Fruit fly (Drosophila melanogaster) whole organism, embryonic: ENCODE measurements around the gene CG1416.
A peak's percentile ranks its signal among the peaks of the same experiment; 100 is the strongest.

ENCODE experiments used
- Asciz ChIP-seq: fragments of 200-800 bp; sonication (Bioruptor generic); optimal IDR thresholded peaks from 2 replicates; lab custom pipeline; 2017; ENCODE audit warnings: missing biosample characterization, mild to moderate bottlenecking, missing genetic modification characterization, missing genetic modification reagents
- CG11247 ChIP-seq: fragments of 200-800 bp; sonication (Bioruptor generic); IDR thresholded peaks from 2 replicates; pipeline ENCODE4 v1.3.6; 2022; ENCODE audit warnings: missing biosample characterization, missing genetic modification characterization
- CG11504 ChIP-seq: fragments of 200-800 bp; sonication (Bioruptor generic); optimal IDR thresholded peaks from 3 replicates; lab custom pipeline; 2019; ENCODE audit warnings: missing biosample characterization, mild to moderate bottlenecking, missing genetic modification characterization, moderate library complexity
- CG12659 ChIP-seq: fragments of 200-800 bp; sonication (Bioruptor generic); optimal IDR thresholded peaks from 3 replicates; lab custom pipeline; 2017; ENCODE audit warnings: mild to moderate bottlenecking, missing biosample characterization, missing genetic modification reagents, missing genetic modification characterization
- CG13775 ChIP-seq: fragments of 200-800 bp; sonication (Bioruptor generic); optimal IDR thresholded peaks from 3 replicates; lab custom pipeline; 2017; ENCODE audit warnings: missing biosample characterization, mild to moderate bottlenecking, missing genetic modification characterization
- CG1603 ChIP-seq: fragments of 200-800 bp; sonication (Bioruptor generic); optimal IDR thresholded peaks from 2 replicates; lab custom pipeline; 2019; ENCODE audit warnings: missing biosample characterization, mild to moderate bottlenecking, missing genetic modification characterization, moderate library complexity
- CG17359 ChIP-seq: fragments of 200-800 bp; sonication (Bioruptor generic); optimal IDR thresholded peaks from 3 replicates; lab custom pipeline; 2018; ENCODE audit warnings: missing biosample characterization, mild to moderate bottlenecking, missing genetic modification characterization, moderate library complexity
- CG17385 ChIP-seq: fragments of 200-800 bp; sonication (Bioruptor generic); optimal IDR thresholded peaks from 3 replicates; lab custom pipeline; 2018; ENCODE audit warnings: missing biosample characterization, mild to moderate bottlenecking, missing genetic modification characterization
- CG1792 ChIP-seq: fragments of 200-800 bp; sonication (Bioruptor generic); optimal IDR thresholded peaks from 2 replicates; lab custom pipeline; 2016; ENCODE audit warnings: missing biosample characterization, missing genetic modification characterization
- CG18764 ChIP-seq: fragments of 200-800 bp; sonication (Bioruptor generic); optimal IDR thresholded peaks from 3 replicates; lab custom pipeline; 2016; ENCODE audit warnings: missing biosample characterization, missing genetic modification characterization
- CG30403 ChIP-seq: fragments of 200-800 bp; sonication (Bioruptor generic); optimal IDR thresholded peaks from 3 replicates; lab custom pipeline; 2016; ENCODE audit warnings: missing biosample characterization, missing genetic modification characterization
- CG32532 ChIP-seq: fragments of 200-800 bp; sonication (Bioruptor generic); IDR thresholded peaks from 2 replicates; pipeline ENCODE4 v1.3.6; 2022; ENCODE audit warnings: missing biosample characterization, missing genetic modification characterization
- CG34224 ChIP-seq: fragments of 200-800 bp; sonication (Bioruptor generic); IDR thresholded peaks from 3 replicates; pipeline ENCODE4 v1.3.6; 2022; ENCODE audit warnings: missing biosample characterization, missing genetic modification characterization; ENCODE audit not compliant: partially characterized antibody
- CG4360 ChIP-seq: fragments of 200-800 bp; sonication (Bioruptor generic); IDR thresholded peaks from 2 replicates; pipeline ENCODE4 v1.3.6; 2022; ENCODE audit warnings: missing biosample characterization, missing genetic modification characterization
- CG5180 ChIP-seq: fragments of 200-800 bp; sonication (Bioruptor generic); optimal IDR thresholded peaks from 3 replicates; lab custom pipeline; 2017; ENCODE audit warnings: missing biosample characterization, missing genetic modification characterization, mild to moderate bottlenecking, moderate library complexity, missing genetic modification reagents
- CG6854 ChIP-seq: fragments of 200-800 bp; sonication (Bioruptor generic); optimal IDR thresholded peaks from 3 replicates; lab custom pipeline; 2017; ENCODE audit warnings: missing biosample characterization, mild to moderate bottlenecking, missing genetic modification characterization
- CG8924 ChIP-seq: fragments of 200-800 bp; optimal IDR thresholded peaks from 3 replicates; lab custom pipeline; 2019; ENCODE audit warnings: missing biosample characterization, mild to moderate bottlenecking, missing genetic modification characterization, moderate library complexity
- CG9609 ChIP-seq: fragments of 200-800 bp; sonication (Bioruptor generic); optimal IDR thresholded peaks from 3 replicates; lab custom pipeline; 2016; ENCODE audit warnings: missing biosample characterization, missing genetic modification characterization
- CTCF ChIP-seq: fragments of 200-800 bp; sonication (Bioruptor generic); optimal IDR thresholded peaks from 2 replicates; lab custom pipeline; 2017; ENCODE audit warnings: missing biosample characterization, mild to moderate bottlenecking, missing genetic modification characterization, moderate library complexity
- Eip74EF ChIP-seq, 2 experiments: fragments of 200-800 bp in 1 of 2; fragments of >200 bp in 1 of 2; sonication (Bioruptor generic) in 1 of 2; optimal IDR thresholded peaks; 2 replicates each; lab custom pipeline; 2017 to 2019; ENCODE audit warnings: missing biosample characterization in 2 of 2, missing genetic modification characterization in 2 of 2, mild to moderate bottlenecking in 1 of 2, moderate library complexity in 1 of 2
- Ets65A ChIP-seq: fragments of 200-800 bp; sonication (Bioruptor generic); peaks from one replicate; lab custom pipeline; 2016; ENCODE audit warnings: missing biosample characterization, missing genetic modification characterization
- Fer3 ChIP-seq: fragments of 200-800 bp; sonication (Bioruptor generic); optimal IDR thresholded peaks from 2 replicates; lab custom pipeline; 2018; ENCODE audit warnings: missing biosample characterization, mild to moderate bottlenecking, missing genetic modification characterization, moderate library complexity
- Gsc ChIP-seq: fragments of 200-800 bp; sonication (Bioruptor generic); IDR thresholded peaks from 2 replicates; pipeline ENCODE4 v1.3.6; 2022; ENCODE audit warnings: missing biosample characterization, missing genetic modification characterization
- Jarid2 ChIP-seq: fragments of 200-800 bp; sonication (Bioruptor generic); optimal IDR thresholded peaks from 3 replicates; lab custom pipeline; 2017; ENCODE audit warnings: mild to moderate bottlenecking, missing biosample characterization, missing genetic modification reagents, missing genetic modification characterization
- NC2β ChIP-seq: fragments of 200-800 bp; sonication (Bioruptor generic); optimal IDR thresholded peaks from 2 replicates; lab custom pipeline; 2016; ENCODE audit warnings: missing biosample characterization, missing genetic modification characterization
- NK7.1 ChIP-seq: fragments of 200-800 bp; sonication (Bioruptor generic); optimal IDR thresholded peaks from 3 replicates; lab custom pipeline; 2016; ENCODE audit warnings: missing biosample characterization, missing genetic modification characterization
- Oli ChIP-seq: fragments of 200-800 bp; sonication (Bioruptor generic); optimal IDR thresholded peaks from 2 replicates; lab custom pipeline; 2018; ENCODE audit warnings: missing biosample characterization, mild to moderate bottlenecking, missing genetic modification characterization, moderate library complexity
- Optix ChIP-seq: fragments of 200-800 bp; sonication (Bioruptor generic); IDR thresholded peaks from 3 replicates; pipeline ENCODE4 v1.3.6; 2022; ENCODE audit warnings: missing biosample characterization, missing genetic modification characterization
- Side ChIP-seq: fragments of 200-800 bp; sonication (Bioruptor generic); optimal IDR thresholded peaks from 2 replicates; lab custom pipeline; 2016; ENCODE audit warnings: missing biosample characterization, missing genetic modification characterization
- Tbp ChIP-seq: fragments of >200 bp; optimal IDR thresholded peaks from 2 replicates; lab custom pipeline; 2018; ENCODE audit warnings: missing biosample characterization, missing genetic modification characterization
- ara ChIP-seq: fragments of 200-800 bp; sonication (Bioruptor generic); IDR thresholded peaks from 2 replicates; pipeline ENCODE4 v1.3.6; 2022; ENCODE audit warnings: missing biosample characterization, missing genetic modification characterization
- bigmax ChIP-seq: fragments of 200-800 bp; sonication (Bioruptor generic); optimal IDR thresholded peaks from 2 replicates; lab custom pipeline; 2018; ENCODE audit warnings: missing biosample characterization, mild to moderate bottlenecking, missing genetic modification characterization
- ci ChIP-seq: fragments of 200-800 bp; sonication (Bioruptor generic); IDR thresholded peaks from 3 replicates; pipeline ENCODE4 v1.3.6; 2022; ENCODE audit warnings: missing biosample characterization, missing genetic modification characterization
- corto ChIP-seq: fragments of 200-800 bp; sonication (Bioruptor generic); optimal IDR thresholded peaks from 2 replicates; lab custom pipeline; 2016; ENCODE audit warnings: missing biosample characterization, mild to moderate bottlenecking, missing genetic modification characterization, moderate library complexity
- dan ChIP-seq: fragments of 200-800 bp; sonication (Bioruptor generic); IDR thresholded peaks from 2 replicates; pipeline ENCODE4 v1.3.6; 2022; ENCODE audit warnings: missing biosample characterization, missing genetic modification characterization
- en ChIP-seq: fragments of 200-800 bp; sonication (Bioruptor generic); optimal IDR thresholded peaks from 2 replicates; lab custom pipeline; 2016; ENCODE audit warnings: missing biosample characterization, missing genetic modification characterization
- exex ChIP-seq: fragments of 200-800 bp; sonication (Bioruptor generic); optimal IDR thresholded peaks from 4 replicates; lab custom pipeline; 2018; ENCODE audit warnings: missing biosample characterization, mild to moderate bottlenecking, missing genetic modification characterization, moderate library complexity
- eyg ChIP-seq: fragments of 200-800 bp; sonication (Bioruptor generic); optimal IDR thresholded peaks from 3 replicates; lab custom pipeline; 2016; ENCODE audit warnings: missing biosample characterization, missing genetic modification characterization
- fd64A ChIP-seq: fragments of 200-800 bp; sonication (Bioruptor generic); optimal IDR thresholded peaks from 3 replicates; lab custom pipeline; 2018; ENCODE audit warnings: missing biosample characterization, mild to moderate bottlenecking, missing genetic modification characterization
- hb ChIP-seq: fragments of 200-800 bp; sonication (Bioruptor generic); IDR thresholded peaks from 3 replicates; pipeline ENCODE4 v1.3.6; 2022; ENCODE audit warnings: missing biosample characterization, missing genetic modification characterization; ENCODE audit not compliant: partially characterized antibody
- lov ChIP-seq, 2 experiments: fragments of 200-800 bp in 1 of 2; fragments of >200 bp in 1 of 2; sonication (Bioruptor generic) in 1 of 2; IDR thresholded peaks in 1 of 2; optimal IDR thresholded peaks in 1 of 2; 2 replicates in 1 of 2; 3 replicates in 1 of 2; pipeline versions ENCODE4 v1.3.6 to Lab custom; 2017 to 2022; ENCODE audit warnings: missing biosample characterization in 1 of 2, missing genetic modification characterization in 1 of 2
- luna ChIP-seq: fragments of 200-800 bp; sonication (Bioruptor generic); optimal IDR thresholded peaks from 2 replicates; lab custom pipeline; 2016; ENCODE audit warnings: missing biosample characterization, missing genetic modification characterization
- mld ChIP-seq: fragments of 200-800 bp; sonication (Bioruptor generic); IDR thresholded peaks from 3 replicates; pipeline ENCODE4 v1.3.6; 2022; ENCODE audit warnings: missing biosample characterization, missing genetic modification characterization; ENCODE audit not compliant: partially characterized antibody
- peb ChIP-seq: fragments of 200-800 bp; sonication (Bioruptor generic); IDR thresholded peaks from 2 replicates; pipeline ENCODE4 v1.3.6; 2022; ENCODE audit warnings: missing biosample characterization, missing genetic modification characterization
- phol ChIP-seq: fragments of 200-800 bp; sonication (Bioruptor generic); optimal IDR thresholded peaks from 3 replicates; lab custom pipeline; 2018; ENCODE audit warnings: missing biosample characterization, mild to moderate bottlenecking, missing genetic modification characterization, moderate library complexity
- sob ChIP-seq: fragments of 200-800 bp; sonication (Bioruptor generic); IDR thresholded peaks from 2 replicates; pipeline ENCODE4 v1.3.6; 2022; ENCODE audit warnings: missing biosample characterization, missing genetic modification characterization
- sr ChIP-seq: fragments of 200-800 bp; sonication (Bioruptor generic); IDR thresholded peaks from 3 replicates; pipeline ENCODE4 v1.3.6; 2022; ENCODE audit warnings: missing biosample characterization, missing genetic modification characterization
- tio ChIP-seq: fragments of 200-800 bp; sonication (Bioruptor generic); optimal IDR thresholded peaks from 2 replicates; lab custom pipeline; 2017; ENCODE audit warnings: missing biosample characterization, missing genetic modification characterization, inconsistent platforms
- trh ChIP-seq: fragments of 200-800 bp; sonication (Bioruptor generic); optimal IDR thresholded peaks from 2 replicates; lab custom pipeline; 2016; ENCODE audit warnings: missing biosample characterization, missing genetic modification characterization
- vfl ChIP-seq: fragments of 200-800 bp; sonication (Bioruptor generic); optimal IDR thresholded peaks from 2 replicates; lab custom pipeline; 2016; ENCODE audit warnings: missing biosample characterization, missing genetic modification characterization
- wor ChIP-seq: fragments of 200-800 bp; sonication (Bioruptor generic); IDR thresholded peaks from 2 replicates; pipeline ENCODE4 v1.3.6; 2022; ENCODE audit warnings: missing biosample characterization, missing genetic modification characterization

The CG1416 gene

dm6 chr2L:21786991-21787390, 29.2 kb downstream of the CG1416 start (continued):
- no peak for TF ChIP-seq Gsc
- TF ChIP-seq CG32532, result no peak; the same call in 1 of the 2 replicates
- no peak for TF ChIP-seq CG4360 (GFP tag; lab: Robert Waterston, UW)
- no peak for TF ChIP-seq Eip74EF (GFP tag; optimal IDR thresholded peaks at IDR 0.05; lab: Kevin White, UChicago)
- no peak for TF ChIP-seq CG18764
- TF ChIP-seq CG34224 (GFP tag; lab: Robert Waterston, UW), result no peak
- TF ChIP-seq ci (GFP tag; lab: Robert Waterston, UW), result peak; percentile 85; the same call in 2 of the 3 replicates
- TF ChIP-seq Oli, result peak; percentile 56
- TF ChIP-seq CG9609 (GFP tag; lab: Kevin White, UChicago), result peak; percentile 26
- TF ChIP-seq dan (GFP tag; lab: Robert Waterston, UW), result no peak
- TF ChIP-seq CG30403 (GFP tag; lab: Kevin White, UChicago), result peak; percentile 61
- TF ChIP-seq en, result no peak
- no peak for TF ChIP-seq vfl (GFP tag; lab: Kevin White, UChicago)
- no peak for TF ChIP-seq fd64A
- TF ChIP-seq Tbp (GFP tag; lab: Kevin White, UChicago), result no peak
- peak; percentile 61 for TF ChIP-seq Fer3
- no peak for TF ChIP-seq corto (GFP tag; lab: Kevin White, UChicago)
- peak; percentile 90 for TF ChIP-seq Ets65A (GFP tag; lab: Kevin White, UChicago)
- no peak for TF ChIP-seq hb (GFP tag; lab: Robert Waterston, UW)
- TF ChIP-seq tio, result peak; percentile 18
- TF ChIP-seq CG17359 (tag; lab: Kevin White, UChicago), result peak; percentile 67
- peak; percentile 61 for TF ChIP-seq Asciz (GFP tag; lab: Kevin White, UChicago)
- no peak for TF ChIP-seq CG6854 (GFP tag; lab: Kevin White, UChicago)
- TF ChIP-seq ara (GFP tag; lab: Robert Waterston, UW), result peak; percentile 37; the same call in 1 of the 2 replicates
- 0 out of 2 replicates have a peak, but pooled peaks have one; percentile 19 for TF ChIP-seq peb (GFP tag; lab: Robert Waterston, UW)
- no peak for TF ChIP-seq CTCF
- TF ChIP-seq mld (GFP tag; lab: Robert Waterston, UW), result no peak
- peak; percentile 23 for TF ChIP-seq NC2β
- TF ChIP-seq luna (GFP tag; lab: Kevin White, UChicago), result no peak
- TF ChIP-seq CG12659 (GFP tag; lab: Kevin White, UChicago), result peak; percentile 33
- no peak for TF ChIP-seq bigmax (GFP tag; lab: Kevin White, UChicago)
- TF ChIP-seq CG5180 (GFP tag; lab: Kevin White, UChicago), result no peak
- TF ChIP-seq Optix (GFP tag; lab: Robert Waterston, UW), result peak; percentile 58; the same call in 2 of the 3 replicates
- peak; percentile 51 for TF ChIP-seq CG17385
- no peak for TF ChIP-seq Side (GFP tag; lab: Kevin White, UChicago)
- TF ChIP-seq phol (tag; lab: Kevin White, UChicago), result peak; percentile 57
- TF ChIP-seq sr, result no peak
- TF ChIP-seq trh (GFP tag; lab: Kevin White, UChicago), result no peak
- TF ChIP-seq CG1603 (tag; lab: Kevin White, UChicago), result peak; percentile 67
- TF ChIP-seq CG8924 (tag; lab: Kevin White, UChicago), result peak; percentile 62
- TF ChIP-seq CG1792 (GFP tag; lab: Kevin White, UChicago), result peak; percentile 28
- TF ChIP-seq CG11504 (tag; lab: Kevin White, UChicago), result peak; percentile 71
- no peak for TF ChIP-seq Jarid2 (GFP tag; lab: Kevin White, UChicago)
- peak; percentile 1 for TF ChIP-seq exex (tag; lab: Kevin White, UChicago)
- peak; percentile 60 for TF ChIP-seq wor (GFP tag; lab: Robert Waterston, UW)
- TF ChIP-seq sob (GFP tag; lab: Robert Waterston, UW), result peak; percentile 69
- TF ChIP-seq CG13775 (GFP tag; lab: Kevin White, UChicago), result peak; percentile 41
- no peak for TF ChIP-seq eyg (GFP tag; lab: Kevin White, UChicago)
- TF ChIP-seq CG11247 (GFP tag; lab: Robert Waterston, UW), result no peak; the same call in 1 of the 2 replicates
- TF ChIP-seq lov (optimal IDR thresholded peaks at IDR 0.05; lab: Kevin White, UChicago), result no peak
- no peak; the same call in 2 of the 3 replicates for TF ChIP-seq lov (GFP tag; IDR thresholded peaks at IDR 0.05; lab: Robert Waterston, UW)
- TF ChIP-seq NK7.1 (GFP tag; lab: Kevin White, UChicago), result peak; percentile 21
